Fruit fly (Drosophila melanogaster) whole organism, embryonic: ENCODE data around the gene Mec2.

Experiments
- CG14441 ChIP-seq: fragments of 200-800 bp; sonication (Bioruptor generic); IDR thresholded peaks from 2 replicates; pipeline ENCODE4 v1.3.6; 2022; ENCODE audit warnings: missing biosample characterization, missing genetic modification characterization
- CG32772 ChIP-seq: fragments of 200-800 bp; sonication (Bioruptor generic); IDR thresholded peaks from 2 replicates; pipeline ENCODE4 v1.3.6; 2022; ENCODE audit warnings: missing biosample characterization, missing genetic modification characterization
- CG3726 ChIP-seq: fragments of 200-800 bp; sonication (Bioruptor generic); IDR thresholded peaks from 3 replicates; pipeline ENCODE4, ENCODE4 v1.3.6; 2022; ENCODE audit warnings: missing biosample characterization, missing genetic modification characterization
- CG9876 ChIP-seq: fragments of 200-800 bp; sonication (Bioruptor generic); optimal IDR thresholded peaks from 2 replicates; lab custom pipeline; 2016; ENCODE audit warnings: missing biosample characterization, missing genetic modification characterization
- Ets97D ChIP-seq: fragments of 200-800 bp; sonication (Bioruptor generic); optimal IDR thresholded peaks from 3 replicates; lab custom pipeline; 2016; ENCODE audit warnings: missing biosample characterization, missing genetic modification characterization
- Hand ChIP-seq: fragments of 200-800 bp; sonication (Bioruptor generic); optimal IDR thresholded peaks from 2 replicates; lab custom pipeline; 2017; ENCODE audit warnings: mild to moderate bottlenecking, missing biosample characterization, missing genetic modification reagents, missing genetic modification characterization
- aop ChIP-seq: fragments of 200-800 bp; sonication (Bioruptor generic); IDR thresholded peaks from 2 replicates; pipeline ENCODE4 v1.3.6; 2022; ENCODE audit warnings: missing biosample characterization, missing genetic modification characterization
- chinmo ChIP-seq: fragments of 200-800 bp; sonication (Bioruptor generic); IDR thresholded peaks from 4 replicates; pipeline ENCODE4 v1.3.6; 2022; ENCODE audit warnings: missing biosample characterization, missing genetic modification characterization; ENCODE audit not compliant: partially characterized antibody
- crol ChIP-seq: fragments of 200-800 bp; sonication (Bioruptor generic); IDR thresholded peaks from 2 replicates; pipeline ENCODE4 v1.3.6; 2022; ENCODE audit warnings: missing biosample characterization, missing genetic modification characterization
- ind ChIP-seq: fragments of 200-800 bp; sonication (Bioruptor generic); optimal IDR thresholded peaks from 3 replicates; lab custom pipeline; 2016; ENCODE audit warnings: missing biosample characterization, missing genetic modification characterization
- phol ChIP-seq: fragments of 200-800 bp; sonication (Bioruptor generic); optimal IDR thresholded peaks from 3 replicates; lab custom pipeline; 2018; ENCODE audit warnings: missing biosample characterization, mild to moderate bottlenecking, missing genetic modification characterization, moderate library complexity
- sna ChIP-seq: fragments of 200-800 bp; sonication (Bioruptor generic); IDR thresholded peaks from 2 replicates; pipeline ENCODE4 v1.3.6; 2022; ENCODE audit warnings: missing biosample characterization, missing genetic modification characterization; ENCODE audit not compliant: partially characterized antibody
- twi ChIP-seq: fragments of 200-800 bp; optimal IDR thresholded peaks from 2 replicates; lab custom pipeline; 2019; ENCODE audit warnings: missing biosample characterization, mild to moderate bottlenecking, missing genetic modification characterization, moderate library complexity
- wdn ChIP-seq: fragments of 200-800 bp; sonication (Bioruptor generic); IDR thresholded peaks from 2 replicates; pipeline ENCODE4 v1.3.6; 2022; ENCODE audit warnings: missing biosample characterization, missing genetic modification characterization

- TF ChIP-seq wdn (GFP tag; lab: Robert Waterston, UW), result no peak
- TF ChIP-seq aop (GFP tag; lab: Robert Waterston, UW), result no peak
- no peak for TF ChIP-seq sna (GFP tag; lab: Robert Waterston, UW)
- no peak for TF ChIP-seq CG9876 (GFP tag; lab: Kevin White, UChicago)
- TF ChIP-seq crol (GFP tag; lab: Robert Waterston, UW), result no peak
- no peak for TF ChIP-seq Ets97D
- no peak for TF ChIP-seq CG3726 (GFP tag; lab: Robert Waterston, UW)
- TF ChIP-seq chinmo (GFP tag; lab: Robert Waterston, UW), result no peak
- no peak for TF ChIP-seq twi (tag; lab: Kevin White, UChicago)
- no peak for TF ChIP-seq phol (tag; lab: Kevin White, UChicago)
- no peak for TF ChIP-seq CG32772 (GFP tag; lab: Robert Waterston, UW)
- no peak for TF ChIP-seq ind (GFP tag; lab: Kevin White, UChicago)
- no peak for TF ChIP-seq Hand (GFP tag; lab: Kevin White, UChicago)
- TF ChIP-seq CG14441 (GFP tag; lab: Robert Waterston, UW), result no peak
Measured at dm6 chrX:19215215-19215614, 27.4 kb downstream of the Mec2 start, which contains the start of gene Muc18B.
